ENCODE assay signal across 1 fruit fly cellular context in the genomic region with DNA sequence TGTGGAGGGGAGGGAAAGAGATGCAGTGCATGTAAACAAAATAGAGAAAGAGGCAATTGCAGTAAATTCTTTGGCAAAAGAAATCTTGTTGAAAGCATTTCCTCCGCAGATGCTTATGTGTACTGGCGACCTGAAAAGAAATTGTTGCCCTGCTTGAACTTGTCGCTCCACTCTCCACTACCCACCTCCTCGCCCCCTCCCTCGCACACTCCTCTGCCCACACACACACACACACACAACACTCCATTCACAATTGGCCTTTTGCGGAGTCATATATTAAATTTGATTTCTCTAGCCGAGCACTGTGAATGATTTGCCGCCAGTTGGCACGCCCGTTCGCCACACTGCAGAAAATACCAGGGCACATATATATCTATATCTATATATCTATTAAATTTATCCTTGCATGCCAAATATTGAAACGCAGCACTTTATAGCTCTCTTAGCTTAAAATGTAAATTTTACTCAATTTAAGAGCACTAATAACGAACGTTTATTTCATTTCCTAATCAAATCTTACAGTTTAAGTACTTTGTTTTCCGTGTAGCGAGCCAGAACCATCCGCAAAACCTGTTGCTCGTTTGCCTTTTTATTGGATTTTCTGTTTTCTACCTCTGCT.
TF ChIP-seq lines count a peak whose summit lies in the region.

No protein-coding gene starts in this region.

TF ChIP-seq in whole organism, embryonic, 481 proteins besides CTCF, POLR2A, EP300 and RAD21 (continued from another document):
- TF ChIP-seq dmrt99B (tag; optimal IDR thresholded peaks at IDR 0.05; lab: Kevin White, UChicago), result peak; percentile 72
- no peak for TF ChIP-seq CG11696 (GFP tag; IDR thresholded peaks at IDR 0.05; lab: Robert Waterston, UW)
- peak; percentile 55 for TF ChIP-seq Chrac-16 (GFP tag; optimal IDR thresholded peaks at IDR 0.05; lab: Kevin White, UChicago)
- peak; percentile 19 for TF ChIP-seq CG7987 (GFP tag; optimal IDR thresholded peaks at IDR 0.05; lab: Kevin White, UChicago)
- peak; percentile 55 for TF ChIP-seq Abd-B (GFP tag; optimal IDR thresholded peaks at IDR 0.05; lab: Kevin White, UChicago)
- TF ChIP-seq CG7963 (GFP tag; IDR thresholded peaks at IDR 0.05; lab: Robert Waterston, UW; ENCODE audit: partially characterized antibody), result no peak
- TF ChIP-seq Ets97D (GFP tag; optimal IDR thresholded peaks at IDR 0.05; lab: Kevin White, UChicago), result peak; percentile 36
TF ChIP-seq in whole organism, embryonic: peak in this region for 294.
